Fruit fly (Drosophila melanogaster) whole organism, adult: ENCODE data around the gene Ptp61F.

ENCODE experiments used
- CG11617 ChIP-seq: fragments of 200-800 bp; sonication (Bioruptor generic); optimal IDR thresholded peaks from 2 replicates; lab custom pipeline; 2017; ENCODE audit warnings: mild to moderate bottlenecking, missing biosample characterization, missing genetic modification reagents, missing genetic modification characterization
- CG12768 ChIP-seq: fragments of 200-800 bp; sonication (Bioruptor generic); optimal IDR thresholded peaks from 2 replicates; lab custom pipeline; 2017; ENCODE audit warnings: missing biosample characterization, missing genetic modification characterization, mild to moderate bottlenecking, moderate library complexity, missing genetic modification reagents
- CG14711 ChIP-seq: fragments of 200-800 bp; sonication (Bioruptor generic); optimal IDR thresholded peaks from 2 replicates; lab custom pipeline; 2018; ENCODE audit warnings: missing biosample characterization, mild to moderate bottlenecking, missing genetic modification characterization, moderate library complexity
- CG1620 ChIP-seq: fragments of 200-800 bp; sonication (Bioruptor generic); optimal IDR thresholded peaks from 2 replicates; lab custom pipeline; 2016; ENCODE audit warnings: missing biosample characterization, missing genetic modification characterization
- CG33017 ChIP-seq: fragments of 200-800 bp; sonication (Bioruptor generic); optimal IDR thresholded peaks from 2 replicates; lab custom pipeline; 2018; ENCODE audit warnings: missing biosample characterization, mild to moderate bottlenecking, missing genetic modification characterization, moderate library complexity
- CG5204 ChIP-seq: fragments of 200-800 bp; sonication (Bioruptor generic); optimal IDR thresholded peaks from 2 replicates; lab custom pipeline; 2016; ENCODE audit warnings: missing biosample characterization, missing genetic modification characterization
- CG7045 ChIP-seq: fragments of 200-800 bp; sonication (Bioruptor generic); optimal IDR thresholded peaks from 2 replicates; lab custom pipeline; 2017; ENCODE audit warnings: missing biosample characterization, mild to moderate bottlenecking, missing genetic modification characterization
- CG7101 ChIP-seq: fragments of 200-800 bp; sonication (Bioruptor generic); optimal IDR thresholded peaks from 2 replicates; lab custom pipeline; 2018; ENCODE audit warnings: missing biosample characterization, mild to moderate bottlenecking, missing genetic modification characterization, moderate library complexity
- Clk ChIP-seq: fragments of 200-800 bp; sonication (Bioruptor generic); optimal IDR thresholded peaks from 2 replicates; lab custom pipeline; 2017; ENCODE audit warnings: missing biosample characterization, missing genetic modification characterization
- Crg-1 ChIP-seq: fragments of 200-800 bp; sonication (Bioruptor generic); optimal IDR thresholded peaks from 2 replicates; lab custom pipeline; 2016; ENCODE audit warnings: missing biosample characterization, missing genetic modification characterization
- Hr96 ChIP-seq: fragments of 200-800 bp; sonication (Bioruptor generic); optimal IDR thresholded peaks from 2 replicates; lab custom pipeline; 2016; ENCODE audit warnings: missing biosample characterization, missing genetic modification characterization
- Mnt ChIP-seq: fragments of 200-800 bp; sonication (Bioruptor generic); optimal IDR thresholded peaks from 2 replicates; lab custom pipeline; 2016; ENCODE audit warnings: missing biosample characterization, mild to moderate bottlenecking, missing genetic modification characterization
- bab1 ChIP-seq: fragments of 200-800 bp; sonication (Bioruptor generic); optimal IDR thresholded peaks from 3 replicates; lab custom pipeline; 2019; ENCODE audit warnings: missing biosample characterization, mild to moderate bottlenecking, missing genetic modification characterization, moderate library complexity
- cic ChIP-seq: fragments of 200-800 bp; sonication (Bioruptor generic); optimal IDR thresholded peaks from 2 replicates; lab custom pipeline; 2017; ENCODE audit warnings: missing biosample characterization, mild to moderate bottlenecking, missing genetic modification characterization, moderate library complexity
- cnc ChIP-seq, 2 experiments: fragments of >200 bp; optimal IDR thresholded peaks; 2 replicates each; lab custom pipeline; 2017
- kay ChIP-seq: fragments of 200-800 bp; sonication (Bioruptor generic); peaks from one replicate; lab custom pipeline; 2016; ENCODE audit warnings: missing biosample characterization, missing genetic modification characterization, borderline replicate concordance
- ovo ChIP-seq: fragments of 200-800 bp; sonication (Bioruptor generic); optimal IDR thresholded peaks from 2 replicates; lab custom pipeline; 2016; ENCODE audit warnings: missing biosample characterization, missing genetic modification characterization
- pad ChIP-seq: fragments of 200-800 bp; sonication (Bioruptor generic); optimal IDR thresholded peaks from 3 replicates; lab custom pipeline; 2017; ENCODE audit warnings: missing biosample characterization, missing genetic modification characterization, mild to moderate bottlenecking, moderate library complexity, missing genetic modification reagents
- tj ChIP-seq: fragments of 200-800 bp; sonication (Bioruptor generic); optimal IDR thresholded peaks from 3 replicates; lab custom pipeline; 2017; ENCODE audit warnings: missing biosample characterization, mild to moderate bottlenecking, missing genetic modification characterization, moderate library complexity
- toe ChIP-seq: fragments of 200-800 bp; sonication (Bioruptor generic); optimal IDR thresholded peaks from 2 replicates; lab custom pipeline; 2016; ENCODE audit warnings: missing biosample characterization, missing genetic modification characterization

Gene Ptp61F

DNA sequence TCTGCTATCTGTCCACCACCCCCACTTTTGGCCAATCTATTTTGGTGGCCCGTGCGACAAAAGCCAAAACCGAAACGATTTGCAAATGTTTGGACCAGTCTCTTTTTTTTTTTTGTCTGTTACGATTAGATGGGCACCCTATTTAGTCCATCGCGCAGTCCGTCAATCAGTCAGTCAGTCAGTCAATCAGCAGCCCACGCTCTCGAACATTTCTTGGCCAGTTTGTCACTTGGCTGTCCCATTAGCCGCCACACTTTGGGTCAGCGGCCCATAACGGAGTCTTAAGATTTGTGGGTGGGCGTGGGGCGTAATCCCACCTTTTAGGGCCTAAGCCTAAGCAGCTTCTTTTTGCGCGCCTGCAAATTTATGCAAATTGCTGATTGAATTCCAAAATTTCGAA is 80.6 kb downstream of the Ptp61F start:
- TF ChIP-seq cic (GFP tag; lab: Kevin White, UChicago) (no peak), CG5204 (GFP tag; lab: Kevin White, UChicago) (no peak), CG7101 (tag; lab: Kevin White, UChicago) (no peak), pad (GFP tag; lab: Kevin White, UChicago) (no peak), CG14711 (no peak), bab1 (GFP tag; lab: Kevin White, UChicago) (no peak), ovo (GFP tag; lab: Kevin White, UChicago) (no peak), Crg-1 (GFP tag; lab: Kevin White, UChicago) (no peak), Mnt (no peak), CG33017 (tag; lab: Kevin White, UChicago) (no peak), CG11617 (GFP tag; lab: Kevin White, UChicago) (no peak), CG7045 (GFP tag; lab: Kevin White, UChicago) (no peak), kay (no peak), tj (GFP tag; lab: Kevin White, UChicago) (no peak), CG12768 (GFP tag; lab: Kevin White, UChicago) (no peak), Hr96 (GFP tag; lab: Kevin White, UChicago) (no peak), CG1620 (GFP tag; lab: Kevin White, UChicago) (no peak)

DNA sequence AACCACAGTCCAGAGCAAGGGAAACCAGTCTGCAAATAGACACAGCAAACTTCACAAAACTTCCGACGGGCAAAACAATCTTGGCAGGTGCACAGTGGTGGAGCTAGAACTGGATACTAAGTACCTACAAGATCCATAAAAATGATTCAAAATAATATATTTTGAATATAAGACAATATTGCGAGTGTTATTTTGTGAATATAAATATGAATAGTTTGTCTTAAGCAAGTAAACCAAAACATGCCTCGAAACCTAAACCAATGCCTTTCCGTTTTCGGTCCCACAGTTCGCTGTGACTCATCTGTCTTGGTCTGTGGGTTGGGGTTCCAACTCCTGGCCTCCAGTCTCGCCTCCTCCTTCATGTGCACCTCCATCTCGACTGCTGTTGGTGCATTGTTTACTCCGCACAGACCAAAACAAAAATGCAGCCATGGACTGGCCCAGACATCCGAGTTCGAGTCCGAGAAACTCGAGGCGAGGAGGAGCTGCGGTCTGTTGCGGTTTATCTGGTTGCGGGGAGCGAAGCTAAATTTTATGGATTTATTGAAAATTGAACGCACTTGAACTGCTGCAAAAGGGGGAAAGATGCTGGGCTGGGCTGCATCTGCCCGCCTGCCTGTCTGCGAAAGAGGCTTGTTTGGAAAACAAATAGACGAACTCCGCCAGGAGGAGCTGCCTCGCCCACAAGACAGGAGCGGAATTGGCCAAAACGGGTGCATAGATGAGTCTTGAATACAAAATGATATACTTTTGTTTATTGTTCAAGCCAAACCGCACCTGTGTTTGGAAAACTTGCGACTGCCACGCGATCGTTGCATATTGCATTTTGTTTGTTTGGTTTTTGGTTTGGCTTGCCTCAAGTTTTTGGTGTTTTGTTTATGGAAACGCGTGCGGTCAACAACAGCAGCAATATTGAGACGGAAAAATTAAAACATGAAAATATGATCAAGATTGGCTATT is 82.8 kb downstream of the Ptp61F start:
- TF ChIP-seq bab1 (GFP tag; lab: Kevin White, UChicago) (no peak), cnc (optimal IDR thresholded peaks at IDR 0.05; lab: Kevin White, UChicago) (no peak), pad (GFP tag; lab: Kevin White, UChicago) (no peak), CG5204 (GFP tag; lab: Kevin White, UChicago) (no peak), CG33017 (tag; lab: Kevin White, UChicago) (no peak), toe (no peak), CG7045 (GFP tag; lab: Kevin White, UChicago) (no peak), CG14711 (no peak)

DNA sequence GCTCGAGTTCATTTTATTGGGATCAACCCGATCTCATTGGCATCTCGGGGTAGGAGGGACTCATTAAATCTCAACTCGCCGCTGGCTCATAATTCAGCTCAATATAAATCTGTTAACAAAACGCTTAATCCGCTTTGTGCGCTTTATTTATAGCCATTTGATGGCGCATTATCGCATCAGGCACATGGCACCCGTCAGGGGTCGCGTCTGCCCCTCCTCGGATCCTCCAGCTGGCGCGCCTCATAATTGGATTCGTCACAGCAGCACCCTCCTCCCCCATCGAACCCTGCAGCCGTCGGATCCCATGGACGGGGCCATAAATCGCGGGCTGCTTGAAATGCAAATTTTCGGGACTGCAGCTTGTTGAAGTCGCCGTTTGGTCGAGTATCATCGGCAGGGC is 84.6 kb downstream of the Ptp61F start:
- TF ChIP-seq Crg-1 (GFP tag; lab: Kevin White, UChicago) (no peak), cic (GFP tag; lab: Kevin White, UChicago) (no peak), CG12768 (GFP tag; lab: Kevin White, UChicago) (no peak), cnc (optimal IDR thresholded peaks at IDR 0.05; lab: Kevin White, UChicago) (no peak), kay (no peak), Clk (no peak), CG7101 (tag; lab: Kevin White, UChicago) (no peak), ovo (GFP tag; lab: Kevin White, UChicago) (no peak), CG33017 (tag; lab: Kevin White, UChicago) (no peak), CG11617 (GFP tag; lab: Kevin White, UChicago) (no peak), CG1620 (GFP tag; lab: Kevin White, UChicago) (no peak), CG5204 (GFP tag; lab: Kevin White, UChicago) (no peak), pad (GFP tag; lab: Kevin White, UChicago) (no peak), CG7045 (GFP tag; lab: Kevin White, UChicago) (no peak), tj (GFP tag; lab: Kevin White, UChicago) (no peak), Hr96 (GFP tag; lab: Kevin White, UChicago) (no peak), bab1 (GFP tag; lab: Kevin White, UChicago) (no peak), CG14711 (no peak), toe (no peak), Mnt (no peak)

DNA sequence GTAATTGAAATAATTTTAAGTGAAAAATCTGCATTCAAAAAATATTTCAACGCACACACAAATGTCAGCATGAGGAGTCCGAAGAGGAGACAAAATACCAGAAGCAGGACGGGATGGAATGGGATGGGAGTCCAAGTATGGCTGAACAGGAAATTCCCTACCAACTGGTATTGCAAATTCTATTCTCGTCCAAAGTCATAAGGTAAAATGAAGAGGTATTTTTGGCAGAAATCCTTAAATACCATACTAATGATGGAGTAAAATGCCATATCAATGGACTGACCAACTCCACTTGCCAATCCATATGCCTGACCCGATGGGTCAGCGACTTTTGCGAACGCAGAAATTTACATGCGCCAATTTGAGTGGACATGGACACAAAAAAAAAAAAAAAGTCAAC is 86.2 kb downstream of the Ptp61F start:
- TF ChIP-seq CG7101 (tag; lab: Kevin White, UChicago): no peak
- no peak for TF ChIP-seq tj (GFP tag; lab: Kevin White, UChicago)
- TF ChIP-seq ovo (GFP tag; lab: Kevin White, UChicago): no peak
- TF ChIP-seq toe: no peak
- TF ChIP-seq CG7045 (GFP tag; lab: Kevin White, UChicago): no peak
- no peak for TF ChIP-seq Mnt

DNA sequence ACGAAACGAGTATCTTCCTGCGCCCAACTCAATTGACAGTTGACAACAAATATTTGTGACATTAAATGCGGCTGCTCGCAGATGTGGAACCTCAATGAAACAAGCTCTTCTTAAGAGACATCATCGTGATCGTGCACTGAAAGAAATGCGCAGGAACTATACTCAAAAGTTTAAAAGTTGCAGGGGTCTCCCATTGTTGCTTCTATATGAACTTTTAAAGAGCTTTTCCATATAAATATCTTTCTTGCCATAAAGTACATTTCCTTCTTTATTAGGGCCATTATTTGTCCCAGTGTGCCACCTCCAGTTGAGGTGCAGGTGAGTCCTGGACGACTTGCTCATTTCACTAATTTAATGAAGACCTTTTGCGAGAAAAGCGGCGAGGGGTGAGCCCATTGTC is 87.0 kb downstream of the Ptp61F start:
- TF ChIP-seq pad (GFP tag; lab: Kevin White, UChicago) (no peak), CG12768 (GFP tag; lab: Kevin White, UChicago) (no peak), tj (GFP tag; lab: Kevin White, UChicago) (no peak), cnc (optimal IDR thresholded peaks at IDR 0.05; lab: Kevin White, UChicago) (no peak), Clk (no peak), CG7045 (GFP tag; lab: Kevin White, UChicago) (no peak), CG1620 (GFP tag; lab: Kevin White, UChicago) (no peak), ovo (GFP tag; lab: Kevin White, UChicago) (no peak), bab1 (GFP tag; lab: Kevin White, UChicago) (no peak)

- TF ChIP-seq CG12768 (GFP tag; lab: Kevin White, UChicago) (no peak), pad (GFP tag; lab: Kevin White, UChicago) (no peak)
These were observed 89.3 kb downstream of the Ptp61F start for dm6 chr3L:1385683-1386246.
